Worm (Caenorhabditis elegans) whole organism, L2 larva: ENCODE data around the gene sra-8.

ENCODE experiments used
- alr-1 ChIP-seq: fragments of 150-350 bp; optimal IDR thresholded peaks from 2 replicates; lab custom pipeline; 2014; ENCODE audit warnings: missing biosample characterization, missing genetic modification characterization
- aly-2 ChIP-seq: fragments of 150-350 bp; optimal IDR thresholded peaks from 2 replicates; lab custom pipeline; 2014; ENCODE audit warnings: missing biosample characterization, missing genetic modification characterization
- elt-3 ChIP-seq: sonication (generic microtip); optimal IDR thresholded peaks from 2 replicates; lab custom pipeline; 2017; ENCODE audit warnings: missing biosample characterization, missing genetic modification characterization
- lin-13 ChIP-seq: fragments of 150-350 bp; optimal IDR thresholded peaks from 2 replicates; lab custom pipeline; 2014; ENCODE audit warnings: missing biosample characterization, missing genetic modification reagents, missing genetic modification characterization
- lin-39 ChIP-seq: fragments of 150-350 bp; optimal IDR thresholded peaks from 2 replicates; lab custom pipeline; 2014; ENCODE audit warnings: missing biosample characterization, missing genetic modification reagents, missing genetic modification characterization
- nhr-11 ChIP-seq: fragments of 150-350 bp; optimal IDR thresholded peaks from 2 replicates; lab custom pipeline; 2014; ENCODE audit warnings: missing biosample characterization, missing genetic modification characterization
- nhr-6 ChIP-seq: fragments of 150-350 bp; optimal IDR thresholded peaks from 2 replicates; lab custom pipeline; 2014; ENCODE audit warnings: missing biosample characterization, missing genetic modification characterization
- sma-9 ChIP-seq, 2 experiments: fragments of 150-350 bp in 1 of 2; sonication (generic microtip) in 1 of 2; optimal IDR thresholded peaks; 2 replicates each; lab custom pipeline; 2014 to 2016; ENCODE audit warnings: missing genetic modification characterization in 2 of 2, mild to moderate bottlenecking in 1 of 2, missing biosample characterization in 1 of 2, missing compliant biosample characterization in 1 of 2, missing genetic modification reagents in 1 of 2, moderate library complexity in 1 of 2
- zag-1 ChIP-seq: fragments of 150-350 bp; optimal IDR thresholded peaks from 2 replicates; lab custom pipeline; 2014; ENCODE audit warnings: missing biosample characterization, missing genetic modification characterization

- TF ChIP-seq aly-2 (tag; lab: Kevin White, UChicago) (no peak), alr-1 (tag; lab: Kevin White, UChicago) (no peak), nhr-11 (tag; lab: Kevin White, UChicago) (no peak), elt-3 (no peak), nhr-6 (tag; lab: Kevin White, UChicago) (no peak), sma-9 (GFP tag; optimal IDR thresholded peaks at IDR 0.05; lab: Kevin White, UChicago) (peak; percentile 61), sma-9 (tag; optimal IDR thresholded peaks at IDR 0.05; lab: Kevin White, UChicago) (no peak), lin-39 (no peak), zag-1 (tag; lab: Kevin White, UChicago) (no peak), lin-13 (GFP tag; lab: Kevin White, UChicago) (no peak)
Observed at ce11 chrII:9493242-9494058, 44.1 kb upstream of the sra-8 start.
